Fruit fly (Drosophila melanogaster) whole organism, prepupa: ENCODE data around the gene CG12522.

Experiments used
- CG10631 ChIP-seq: fragments of 200-800 bp; sonication (Bioruptor generic); optimal IDR thresholded peaks from 2 replicates; lab custom pipeline; 2016; ENCODE audit warnings: missing biosample characterization, missing genetic modification characterization
- CG11294 ChIP-seq: fragments of 200-800 bp; sonication (Bioruptor generic); IDR thresholded peaks from 2 replicates; pipeline ENCODE4 v1.3.6; 2022; ENCODE audit warnings: missing biosample characterization, missing genetic modification characterization
- CG11762 ChIP-seq: fragments of 200-800 bp; sonication (Bioruptor generic); optimal IDR thresholded peaks from 3 replicates; lab custom pipeline; 2016; ENCODE audit warnings: missing biosample characterization, missing genetic modification characterization; ENCODE audit not compliant: insufficient read depth
- CG11902 ChIP-seq: fragments of 200-800 bp; sonication (Bioruptor generic); optimal IDR thresholded peaks from 3 replicates; lab custom pipeline; 2016; ENCODE audit warnings: missing biosample characterization, missing genetic modification characterization
- CG15336 ChIP-seq: fragments of 200-800 bp; sonication (Bioruptor generic); IDR thresholded peaks from 2 replicates; pipeline ENCODE4 v1.3.6; 2022; ENCODE audit warnings: missing biosample characterization, missing genetic modification characterization
- CG1621 ChIP-seq: fragments of 200-800 bp; sonication (Bioruptor generic); optimal IDR thresholded peaks from 3 replicates; lab custom pipeline; 2018; ENCODE audit warnings: missing biosample characterization, mild to moderate bottlenecking, missing genetic modification characterization
- CG3032 ChIP-seq: fragments of 200-800 bp; optimal IDR thresholded peaks from 2 replicates; lab custom pipeline; 2019; ENCODE audit warnings: missing biosample characterization, mild to moderate bottlenecking, missing genetic modification characterization, moderate library complexity
- CG31627 ChIP-seq: fragments of 200-800 bp; sonication (Bioruptor generic); optimal IDR thresholded peaks from 3 replicates; lab custom pipeline; 2016; ENCODE audit warnings: missing biosample characterization, missing genetic modification characterization
- CG34406 ChIP-seq: fragments of 200-800 bp; sonication (Bioruptor generic); optimal IDR thresholded peaks from 3 replicates; lab custom pipeline; 2016; ENCODE audit warnings: missing biosample characterization, missing genetic modification characterization
- CG3919 ChIP-seq: fragments of 200-800 bp; sonication (Bioruptor generic); optimal IDR thresholded peaks from 3 replicates; lab custom pipeline; 2016; ENCODE audit warnings: missing biosample characterization, missing genetic modification characterization
- CG4318 ChIP-seq: fragments of 200-800 bp; sonication (Bioruptor generic); optimal IDR thresholded peaks from 3 replicates; lab custom pipeline; 2017; ENCODE audit warnings: missing biosample characterization, mild to moderate bottlenecking, missing genetic modification characterization
- CG6163 ChIP-seq: fragments of 200-800 bp; sonication (Bioruptor generic); IDR thresholded peaks from 3 replicates; pipeline ENCODE4 v1.3.6; 2022; ENCODE audit warnings: missing biosample characterization, missing genetic modification characterization
- CG6276 ChIP-seq: fragments of 200-800 bp; sonication (Bioruptor generic); optimal IDR thresholded peaks from 2 replicates; lab custom pipeline; 2017; ENCODE audit warnings: missing biosample characterization, mild to moderate bottlenecking, missing genetic modification characterization
- CG6792 ChIP-seq: fragments of 200-800 bp; sonication (Bioruptor generic); optimal IDR thresholded peaks from 3 replicates; lab custom pipeline; 2016; ENCODE audit warnings: missing biosample characterization, missing genetic modification characterization
- CG7368 ChIP-seq: fragments of 200-800 bp; sonication (Bioruptor generic); optimal IDR thresholded peaks from 3 replicates; lab custom pipeline; 2016; ENCODE audit warnings: missing biosample characterization, missing genetic modification characterization
- CG8119 ChIP-seq: fragments of 200-800 bp; sonication (Bioruptor generic); IDR thresholded peaks from 3 replicates; pipeline ENCODE4 v1.3.6; 2022; ENCODE audit warnings: missing biosample characterization, missing genetic modification characterization
- CG8319 ChIP-seq: fragments of 200-800 bp; sonication (Bioruptor generic); optimal IDR thresholded peaks from 3 replicates; lab custom pipeline; 2016; ENCODE audit warnings: missing biosample characterization, missing genetic modification characterization
- CG9139 ChIP-seq: fragments of 200-800 bp; sonication (Bioruptor generic); optimal IDR thresholded peaks from 3 replicates; lab custom pipeline; 2017; ENCODE audit warnings: missing biosample characterization, mild to moderate bottlenecking, missing genetic modification characterization
- Eip78C ChIP-seq: fragments of 200-800 bp; sonication (Bioruptor generic); peaks from one replicate; lab custom pipeline; 2016; ENCODE audit warnings: missing biosample characterization, missing genetic modification characterization
- Eip93F ChIP-seq: fragments of 200-800 bp; sonication (Bioruptor generic); optimal IDR thresholded peaks from 2 replicates; lab custom pipeline; 2016; ENCODE audit warnings: missing biosample characterization, mild to moderate bottlenecking, missing genetic modification characterization
- Ets21C ChIP-seq: fragments of 200-800 bp; sonication (Bioruptor generic); optimal IDR thresholded peaks from 3 replicates; lab custom pipeline; 2016; ENCODE audit warnings: missing biosample characterization, missing genetic modification characterization
- Ets96B ChIP-seq: fragments of 200-800 bp; optimal IDR thresholded peaks from 2 replicates; lab custom pipeline; 2019; ENCODE audit warnings: missing biosample characterization, mild to moderate bottlenecking, missing genetic modification characterization, moderate library complexity
- Gug ChIP-seq: fragments of 200-800 bp; sonication (Bioruptor generic); IDR thresholded peaks from 2 replicates; pipeline ENCODE4 v1.3.6; 2022; ENCODE audit warnings: missing biosample characterization, missing genetic modification characterization
- Hr38 ChIP-seq: sonication (Bioruptor generic); optimal IDR thresholded peaks from 2 replicates; lab custom pipeline; 2016; ENCODE audit warnings: missing biosample characterization, missing genetic modification characterization
- Hr39 ChIP-seq: fragments of 200-800 bp; sonication (Bioruptor generic); optimal IDR thresholded peaks from 2 replicates; lab custom pipeline; 2016; ENCODE audit warnings: missing biosample characterization, missing genetic modification characterization
- Hr4 ChIP-seq: fragments of 200-800 bp; sonication (Bioruptor generic); optimal IDR thresholded peaks from 3 replicates; lab custom pipeline; 2016; ENCODE audit warnings: missing biosample characterization, missing genetic modification characterization
- Lpt ChIP-seq: fragments of 200-800 bp; sonication (Bioruptor generic); optimal IDR thresholded peaks from 3 replicates; lab custom pipeline; 2016; ENCODE audit warnings: missing biosample characterization, missing genetic modification characterization
- Met ChIP-seq: fragments of 200-800 bp; sonication (Bioruptor generic); optimal IDR thresholded peaks from 3 replicates; lab custom pipeline; 2016; ENCODE audit warnings: missing biosample characterization, missing genetic modification characterization
- OdsH ChIP-seq: fragments of 200-800 bp; sonication (Bioruptor generic); optimal IDR thresholded peaks from 3 replicates; lab custom pipeline; 2016; ENCODE audit warnings: missing biosample characterization, missing genetic modification characterization
- Smox ChIP-seq: fragments of 200-800 bp; sonication (Bioruptor generic); optimal IDR thresholded peaks from 3 replicates; lab custom pipeline; 2016; ENCODE audit warnings: missing biosample characterization, missing genetic modification characterization
- Sox14 ChIP-seq: fragments of 200-800 bp; sonication (Bioruptor generic); optimal IDR thresholded peaks from 3 replicates; lab custom pipeline; 2016; ENCODE audit warnings: missing biosample characterization, missing genetic modification characterization
- Sox15 ChIP-seq: fragments of 200-800 bp; sonication (Bioruptor generic); optimal IDR thresholded peaks from 3 replicates; lab custom pipeline; 2016; ENCODE audit warnings: missing biosample characterization, missing genetic modification characterization
- achi ChIP-seq: fragments of 200-800 bp; sonication (Bioruptor generic); optimal IDR thresholded peaks from 3 replicates; lab custom pipeline; 2016; ENCODE audit warnings: missing biosample characterization, missing genetic modification characterization
- cyc ChIP-seq: fragments of 200-800 bp; sonication (Bioruptor generic); optimal IDR thresholded peaks from 3 replicates; lab custom pipeline; 2016; ENCODE audit warnings: missing biosample characterization, missing genetic modification characterization
- eg ChIP-seq: fragments of 200-800 bp; sonication (Bioruptor generic); IDR thresholded peaks from 3 replicates; pipeline ENCODE4 v1.3.6; 2022; ENCODE audit warnings: missing biosample characterization, missing genetic modification characterization
- esn ChIP-seq: fragments of 200-800 bp; sonication (Bioruptor generic); optimal IDR thresholded peaks from 2 replicates; lab custom pipeline; 2016; ENCODE audit warnings: missing biosample characterization, mild to moderate bottlenecking, missing genetic modification characterization, moderate library complexity
- fd85E ChIP-seq: fragments of 200-800 bp; sonication (Bioruptor generic); optimal IDR thresholded peaks from 3 replicates; lab custom pipeline; 2016; ENCODE audit warnings: missing biosample characterization, missing genetic modification characterization
- fkh ChIP-seq: fragments of 200-800 bp; sonication (Bioruptor generic); optimal IDR thresholded peaks from 3 replicates; lab custom pipeline; 2017; ENCODE audit warnings: missing biosample characterization, mild to moderate bottlenecking, missing genetic modification characterization, moderate library complexity
- lz ChIP-seq: fragments of 200-800 bp; sonication (Bioruptor generic); optimal IDR thresholded peaks from 3 replicates; lab custom pipeline; 2016; ENCODE audit warnings: missing biosample characterization, missing genetic modification characterization
- net ChIP-seq: fragments of 200-800 bp; sonication (Bioruptor generic); optimal IDR thresholded peaks from 3 replicates; lab custom pipeline; 2016; ENCODE audit warnings: missing biosample characterization, missing genetic modification characterization
- pdm3 ChIP-seq: fragments of 200-800 bp; sonication (Bioruptor generic); optimal IDR thresholded peaks from 3 replicates; lab custom pipeline; 2016; ENCODE audit warnings: missing biosample characterization, missing genetic modification characterization
- salr ChIP-seq, 2 experiments: fragments of 200-800 bp; sonication (Bioruptor generic); optimal IDR thresholded peaks; 3 replicates each; lab custom pipeline; 2016 to 2018; ENCODE audit warnings: missing biosample characterization in 2 of 2, missing genetic modification characterization in 2 of 2, mild to moderate bottlenecking in 1 of 2
- ss ChIP-seq, 2 experiments: fragments of 200-800 bp; sonication (Bioruptor generic); optimal IDR thresholded peaks; 2 replicates in 1 of 2; 3 replicates in 1 of 2; lab custom pipeline; 2017 to 2018; ENCODE audit warnings: mild to moderate bottlenecking in 2 of 2, missing biosample characterization in 2 of 2, missing genetic modification characterization in 2 of 2, moderate library complexity in 1 of 2
- svp ChIP-seq: fragments of 200-800 bp; sonication (Bioruptor generic); peaks from one replicate; lab custom pipeline; 2016; ENCODE audit warnings: missing biosample characterization, missing genetic modification characterization
- vri ChIP-seq: fragments of 200-800 bp; sonication (Bioruptor generic); optimal IDR thresholded peaks from 3 replicates; lab custom pipeline; 2016; ENCODE audit warnings: missing biosample characterization, mild to moderate bottlenecking, missing genetic modification characterization

CG12522 gene

DNA sequence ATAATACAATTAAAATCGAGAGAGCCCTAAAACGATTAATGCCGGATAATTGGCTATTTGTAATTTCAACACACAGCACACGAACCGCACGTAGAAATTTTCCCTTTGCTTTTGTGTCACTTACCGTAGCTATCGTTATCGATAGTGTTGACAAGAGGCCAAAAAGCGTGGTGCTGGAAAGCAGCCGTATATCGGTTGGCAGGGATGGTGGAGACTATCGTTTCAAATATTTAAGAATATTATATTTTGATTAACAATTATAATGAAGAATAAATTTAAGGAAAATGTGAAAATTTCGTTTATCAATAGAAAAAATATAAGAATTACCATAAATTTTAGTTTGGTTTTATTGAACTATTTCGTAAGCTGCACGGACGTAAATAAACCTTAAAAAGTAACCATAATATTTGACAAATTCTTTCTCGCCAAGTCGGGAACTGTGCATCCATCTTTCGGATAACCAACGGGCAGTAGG, 15.0 kb upstream of the CG12522 start, which contains the start of gene JIL-1 (continued):
- TF ChIP-seq CG3919 (peak; percentile 57), CG10631 (GFP tag; lab: Kevin White, UChicago) (peak; percentile 53), CG15336 (GFP tag; lab: Robert Waterston, UW) (peak; percentile 45; the same call in 1 of the 2 replicates), Sox15 (GFP tag; lab: Kevin White, UChicago) (peak; percentile 23), Met (GFP tag; lab: Kevin White, UChicago) (peak; percentile 53), Eip78C (peak; percentile 79), esn (GFP tag; lab: Kevin White, UChicago) (peak; percentile 66), CG8319 (GFP tag; lab: Kevin White, UChicago) (no peak), CG8119 (GFP tag; lab: Robert Waterston, UW) (no peak), CG9139 (GFP tag; lab: Kevin White, UChicago) (no peak), Ets21C (GFP tag; lab: Kevin White, UChicago) (peak; percentile 50), salr (GFP tag; optimal IDR thresholded peaks at IDR 0.05; lab: Kevin White, UChicago) (no peak), CG34406 (GFP tag; lab: Kevin White, UChicago) (peak; percentile 2), Hr4 (GFP tag; lab: Kevin White, UChicago) (peak; percentile 34), Eip93F (GFP tag; lab: Kevin White, UChicago) (peak; percentile 52), CG31627 (GFP tag; lab: Kevin White, UChicago) (peak; percentile 56), Sox14 (peak; percentile 53), lz (peak; percentile 72), Gug (peak; percentile 42; the same call in 1 of the 2 replicates), cyc (peak; percentile 51), achi (GFP tag; lab: Kevin White, UChicago) (peak; percentile 41), CG4318 (GFP tag; lab: Kevin White, UChicago) (no peak), CG3032 (peak; percentile 48), CG6163 (GFP tag; lab: Robert Waterston, UW) (peak; percentile 64), CG7368 (GFP tag; lab: Kevin White, UChicago) (peak; percentile 20), Smox (GFP tag; lab: Kevin White, UChicago) (peak; percentile 55), Lpt (GFP tag; lab: Kevin White, UChicago) (no peak), CG6792 (GFP tag; lab: Kevin White, UChicago) (peak; percentile 1), Ets96B (tag; lab: Kevin White, UChicago) (peak; percentile 1), pdm3 (GFP tag; lab: Kevin White, UChicago) (peak; percentile 57), CG11762 (GFP tag; lab: Kevin White, UChicago) (no peak), CG6276 (no peak), Hr38 (GFP tag; lab: Kevin White, UChicago) (no peak)
- TF ChIP-seq, all 60 proteins: peak for 42

DNA sequence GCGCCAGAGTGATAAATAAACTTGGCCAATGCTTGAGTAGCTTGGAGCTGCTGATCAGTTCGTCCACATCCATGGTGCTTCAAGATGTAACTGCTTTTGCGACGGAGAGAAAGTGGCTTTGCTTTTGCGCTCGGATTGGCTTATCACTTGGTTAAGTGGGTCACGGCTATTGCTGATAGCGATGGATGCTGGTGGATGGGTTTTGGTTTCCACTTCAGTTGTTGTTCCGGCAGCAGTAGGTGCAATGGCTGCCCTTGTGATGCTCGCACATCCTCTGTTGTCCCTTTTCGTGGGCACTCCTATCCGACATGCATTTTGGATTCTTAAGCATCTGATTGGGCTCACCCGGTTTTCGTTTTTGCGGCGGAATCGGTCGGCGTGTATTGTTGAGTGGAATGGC, 13.8 kb upstream of the CG12522 start:
- TF ChIP-seq Lpt (GFP tag; lab: Kevin White, UChicago) (no peak), svp (GFP tag; lab: Kevin White, UChicago) (peak; percentile 9), Eip78C (peak; percentile 37)

DNA sequence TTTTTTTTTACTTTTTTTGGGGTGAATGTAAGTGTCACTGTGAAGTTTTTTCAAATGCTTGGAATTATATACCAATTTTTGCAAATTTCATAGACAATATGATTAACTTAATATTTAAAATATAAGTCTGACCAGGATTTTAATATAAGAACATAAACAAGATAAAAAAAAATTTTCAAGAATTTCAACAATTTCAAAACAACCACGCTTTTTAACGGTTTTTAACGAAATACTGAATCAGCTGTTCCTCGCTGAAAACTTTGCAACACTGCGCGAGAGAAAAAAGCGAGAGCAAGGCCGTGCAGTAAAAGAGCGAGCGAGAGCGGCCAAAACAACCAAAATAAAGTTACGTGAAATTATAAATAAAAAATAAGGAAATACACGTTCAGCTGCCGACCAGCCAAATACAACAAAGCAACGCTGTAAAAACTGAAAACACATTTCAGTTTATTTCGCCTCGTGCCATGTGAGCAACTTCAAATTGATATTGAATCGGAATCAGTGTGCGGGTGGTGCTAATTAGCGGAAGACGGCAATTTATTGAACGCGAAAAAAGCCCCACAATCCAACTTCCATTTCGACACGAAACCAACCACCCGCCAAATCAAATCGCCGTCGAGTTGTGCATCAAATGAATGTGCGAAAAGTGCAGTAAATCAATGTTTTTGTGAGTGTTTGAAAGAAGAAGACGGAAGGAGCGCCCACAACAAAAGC, 11.7 kb upstream of the CG12522 start, which contains the start of the genes CG46439, Iyd and CG33947:
TSS of gene CG46439 (minus strand) at position 51 of the 714 bp plus-strand sequence.
TSS of gene Iyd (minus strand) at position 51 of the 714 bp plus-strand sequence.
TSS of gene CG33947 (plus strand) at position 302 of the 714 bp plus-strand sequence.
- TF ChIP-seq fd85E (GFP tag; lab: Kevin White, UChicago) = no peak
- peak; percentile 90 for TF ChIP-seq eg
- TF ChIP-seq cyc = no peak
- TF ChIP-seq svp (GFP tag; lab: Kevin White, UChicago) = peak; percentile 47
- peak; percentile 27 for TF ChIP-seq achi (GFP tag; lab: Kevin White, UChicago)
- TF ChIP-seq net = peak; percentile 30
- no peak; the same call in 1 of the 2 replicates for TF ChIP-seq CG11294
- peak; percentile 53 for TF ChIP-seq esn (GFP tag; lab: Kevin White, UChicago)
- TF ChIP-seq CG6792 (GFP tag; lab: Kevin White, UChicago) = peak; percentile 46
- no peak for TF ChIP-seq CG31627 (GFP tag; lab: Kevin White, UChicago)
- TF ChIP-seq CG1621 (tag; lab: Kevin White, UChicago) = peak; percentile 65
- peak; percentile 30 for TF ChIP-seq OdsH
- TF ChIP-seq Hr39 (GFP tag; lab: Kevin White, UChicago) = no peak
- no peak for TF ChIP-seq CG4318 (GFP tag; lab: Kevin White, UChicago)
- peak; percentile 58 for TF ChIP-seq Sox14
- TF ChIP-seq Lpt (GFP tag; lab: Kevin White, UChicago) = peak; percentile 69
- no peak for TF ChIP-seq Sox15 (GFP tag; lab: Kevin White, UChicago)
- no peak for TF ChIP-seq Ets21C (GFP tag; lab: Kevin White, UChicago)
- TF ChIP-seq CG6163 (GFP tag; lab: Robert Waterston, UW) = peak; percentile 90
- TF ChIP-seq vri (GFP tag; lab: Kevin White, UChicago) = peak; percentile 79
- TF ChIP-seq Hr38 (GFP tag; lab: Kevin White, UChicago) = no peak
- peak; percentile 61 to 77 for TF ChIP-seq ss (GFP tag; optimal IDR thresholded peaks at IDR 0.05; lab: Kevin White, UChicago)
- TF ChIP-seq lz = peak; percentile 24
- TF ChIP-seq fkh (GFP tag; lab: Kevin White, UChicago) = no peak
- TF ChIP-seq Hr4 (GFP tag; lab: Kevin White, UChicago) = peak; percentile 29
- TF ChIP-seq CG3919 = peak; percentile 59
- no peak for TF ChIP-seq CG11902 (GFP tag; lab: Kevin White, UChicago)
